Fruit fly (Drosophila melanogaster) whole organism, embryonic: ENCODE results near the gene TbCMF46.

Source experiments
- Adf1 ChIP-seq: fragments of 200-800 bp; sonication (Bioruptor generic); IDR thresholded peaks from 2 replicates; pipeline ENCODE4 v1.3.6; 2022; ENCODE audit warnings: missing biosample characterization, missing genetic modification characterization
- Blimp-1 ChIP-seq: fragments of 200-800 bp; sonication (Bioruptor generic); optimal IDR thresholded peaks from 3 replicates; lab custom pipeline; 2018; ENCODE audit warnings: missing biosample characterization, missing genetic modification characterization, mild to moderate bottlenecking, moderate library complexity, missing genetic modification reagents
- CG10462 ChIP-seq: fragments of 200-800 bp; sonication (Bioruptor generic); optimal IDR thresholded peaks from 2 replicates; lab custom pipeline; 2016; ENCODE audit warnings: missing biosample characterization, missing genetic modification characterization
- CG10565 ChIP-seq: fragments of 200-800 bp; sonication (Bioruptor generic); optimal IDR thresholded peaks from 3 replicates; lab custom pipeline; 2016; ENCODE audit warnings: missing biosample characterization, mild to moderate bottlenecking, missing genetic modification characterization
- CG10979 ChIP-seq: fragments of 200-800 bp; sonication (Bioruptor generic); optimal IDR thresholded peaks from 2 replicates; lab custom pipeline; 2018; ENCODE audit warnings: missing biosample characterization, mild to moderate bottlenecking, missing genetic modification characterization, moderate library complexity
- CG11695 ChIP-seq: fragments of 200-800 bp; sonication (Bioruptor generic); IDR thresholded peaks from 3 replicates; pipeline ENCODE4 v1.3.6; 2022; ENCODE audit warnings: missing biosample characterization, missing genetic modification characterization
- CG12299 ChIP-seq: fragments of 200-800 bp; sonication (Bioruptor generic); optimal IDR thresholded peaks from 2 replicates; lab custom pipeline; 2018; ENCODE audit warnings: missing biosample characterization, mild to moderate bottlenecking, missing genetic modification characterization
- CG13287 ChIP-seq: fragments of 200-800 bp; sonication (Bioruptor generic); IDR thresholded peaks from 2 replicates; pipeline ENCODE4 v1.3.6; 2022; ENCODE audit warnings: missing biosample characterization, missing genetic modification characterization; ENCODE audit not compliant: partially characterized antibody
- CG13894 ChIP-seq: fragments of 200-800 bp; sonication (Bioruptor generic); optimal IDR thresholded peaks from 3 replicates; lab custom pipeline; 2018; ENCODE audit warnings: missing biosample characterization, mild to moderate bottlenecking, missing genetic modification characterization, moderate library complexity
- CG14014 ChIP-seq: fragments of 200-800 bp; sonication (Bioruptor generic); IDR thresholded peaks from 2 replicates; pipeline ENCODE4 v1.3.6; 2022; ENCODE audit warnings: missing biosample characterization, missing genetic modification characterization
- CG1529 ChIP-seq: fragments of 200-800 bp; sonication (Bioruptor generic); optimal IDR thresholded peaks from 3 replicates; lab custom pipeline; 2018; ENCODE audit warnings: missing biosample characterization, missing genetic modification characterization
- CG15514 ChIP-seq: fragments of 200-800 bp; sonication (Bioruptor generic); optimal IDR thresholded peaks from 3 replicates; lab custom pipeline; 2017; ENCODE audit warnings: missing biosample characterization, missing genetic modification characterization, mild to moderate bottlenecking, moderate library complexity, missing genetic modification reagents
- CG16863 ChIP-seq: fragments of 200-800 bp; sonication (Bioruptor generic); optimal IDR thresholded peaks from 3 replicates; lab custom pipeline; 2016; ENCODE audit warnings: missing biosample characterization, missing genetic modification characterization
- CG17328 ChIP-seq: fragments of 200-800 bp; sonication (Bioruptor generic); IDR thresholded peaks from 2 replicates; pipeline ENCODE4 v1.3.6; 2022; ENCODE audit warnings: missing biosample characterization, missing genetic modification characterization
- CG2129 ChIP-seq: fragments of 200-800 bp; sonication (Bioruptor generic); IDR thresholded peaks from 2 replicates; pipeline ENCODE4 v1.3.6; 2022; ENCODE audit warnings: missing biosample characterization, missing genetic modification characterization; ENCODE audit not compliant: partially characterized antibody
- CG3847 ChIP-seq: fragments of 200-800 bp; sonication (Bioruptor generic); IDR thresholded peaks from 2 replicates; pipeline ENCODE4 v1.3.6; 2022; ENCODE audit warnings: missing biosample characterization, missing genetic modification characterization
- CG3995 ChIP-seq: fragments of 200-800 bp; sonication (Bioruptor generic); optimal IDR thresholded peaks from 3 replicates; lab custom pipeline; 2016; ENCODE audit warnings: missing biosample characterization, missing genetic modification characterization
- CG4328 ChIP-seq: fragments of 200-800 bp; sonication (Bioruptor generic); optimal IDR thresholded peaks from 3 replicates; lab custom pipeline; 2017; ENCODE audit warnings: missing biosample characterization, missing genetic modification reagents, missing genetic modification characterization
- CG43689 ChIP-seq: fragments of 200-800 bp; sonication (Bioruptor generic); IDR thresholded peaks from 2 replicates; pipeline ENCODE4 v1.3.6; 2022; ENCODE audit warnings: missing biosample characterization, missing genetic modification characterization
- CG6765 ChIP-seq: fragments of 200-800 bp; sonication (Bioruptor generic); optimal IDR thresholded peaks from 3 replicates; lab custom pipeline; 2017; ENCODE audit warnings: missing biosample characterization, mild to moderate bottlenecking, missing genetic modification characterization
- CG9215 ChIP-seq: fragments of 200-800 bp; sonication (Bioruptor generic); IDR thresholded peaks from 2 replicates; pipeline ENCODE4 v1.3.6; 2022; ENCODE audit warnings: missing biosample characterization, missing genetic modification characterization
- CrebB ChIP-seq: fragments of 200-800 bp; sonication (Bioruptor generic); optimal IDR thresholded peaks from 3 replicates; lab custom pipeline; 2018; ENCODE audit warnings: missing biosample characterization, mild to moderate bottlenecking, missing genetic modification characterization
- HLHmδ ChIP-seq: fragments of 200-800 bp; sonication (Bioruptor generic); optimal IDR thresholded peaks from 2 replicates; lab custom pipeline; 2018; ENCODE audit warnings: missing biosample characterization, mild to moderate bottlenecking, missing genetic modification characterization, moderate library complexity
- Lim3 ChIP-seq: fragments of 200-800 bp; sonication (Bioruptor generic); IDR thresholded peaks from 2 replicates; pipeline ENCODE4 v1.3.6; 2022; ENCODE audit warnings: missing biosample characterization, missing genetic modification characterization
- Med ChIP-seq: fragments of 200-800 bp; sonication (Bioruptor generic); peaks from one replicate; lab custom pipeline; 2016; ENCODE audit warnings: missing biosample characterization, missing genetic modification characterization, mild to moderate bottlenecking, inconsistent platforms, moderate library complexity
- Mes4 ChIP-seq: fragments of 200-800 bp; sonication (Bioruptor generic); optimal IDR thresholded peaks from 2 replicates; lab custom pipeline; 2016; ENCODE audit warnings: missing biosample characterization, missing genetic modification characterization
- Nf-YB ChIP-seq: fragments of 200-800 bp; sonication (Bioruptor generic); optimal IDR thresholded peaks from 3 replicates; lab custom pipeline; 2019; ENCODE audit warnings: missing biosample characterization, mild to moderate bottlenecking, missing genetic modification characterization, moderate library complexity
- Nf-YC ChIP-seq: fragments of 200-800 bp; optimal IDR thresholded peaks from 3 replicates; lab custom pipeline; 2019; ENCODE audit warnings: missing biosample characterization, mild to moderate bottlenecking, missing genetic modification characterization, moderate library complexity
- Rfx ChIP-seq: fragments of 200-800 bp; sonication (Bioruptor generic); IDR thresholded peaks from 2 replicates; pipeline ENCODE4 v1.3.6; 2022; ENCODE audit warnings: missing biosample characterization, missing genetic modification characterization
- Sry-β ChIP-seq: fragments of 200-800 bp; sonication (Bioruptor generic); optimal IDR thresholded peaks from 2 replicates; lab custom pipeline; 2018; ENCODE audit warnings: missing biosample characterization, mild to moderate bottlenecking, missing genetic modification characterization, moderate library complexity
- Stat92E ChIP-seq, 3 experiments: fragments of >200 bp in 2 of 3; fragments of 200-800 bp in 1 of 3; sonication (Bioruptor generic) in 1 of 3; optimal IDR thresholded peaks; 2 replicates each; lab custom pipeline; 2017 to 2019; ENCODE audit warnings: missing biosample characterization in 3 of 3, missing genetic modification characterization in 3 of 3, mild to moderate bottlenecking in 1 of 3, moderate library complexity in 1 of 3
- bbx ChIP-seq: fragments of 200-800 bp; sonication (Bioruptor generic); IDR thresholded peaks from 2 replicates; pipeline ENCODE4 v1.3.6; 2022; ENCODE audit warnings: missing biosample characterization, missing genetic modification characterization; ENCODE audit not compliant: partially characterized antibody
- fd102C ChIP-seq: fragments of 200-800 bp; sonication (Bioruptor generic); optimal IDR thresholded peaks from 2 replicates; lab custom pipeline; 2018; ENCODE audit warnings: missing biosample characterization, mild to moderate bottlenecking, missing genetic modification characterization, moderate library complexity
- grn ChIP-seq: fragments of 200-800 bp; sonication (Bioruptor generic); optimal IDR thresholded peaks from 3 replicates; lab custom pipeline; 2017; ENCODE audit warnings: missing biosample characterization, missing genetic modification characterization
- gro ChIP-seq: fragments of 200-800 bp; sonication (Bioruptor generic); optimal IDR thresholded peaks from 2 replicates; lab custom pipeline; 2016; ENCODE audit warnings: missing biosample characterization, missing genetic modification characterization
- jigr1 ChIP-seq: fragments of 200-800 bp; sonication (Bioruptor generic); IDR thresholded peaks from 3 replicates; pipeline ENCODE4 v1.3.6; 2022; ENCODE audit warnings: missing biosample characterization, missing genetic modification characterization
- kay ChIP-seq: fragments of 200-800 bp; sonication (Bioruptor generic); optimal IDR thresholded peaks from 2 replicates; lab custom pipeline; 2016; ENCODE audit warnings: missing biosample characterization, missing genetic modification characterization
- klu ChIP-seq: fragments of 200-800 bp; sonication (Bioruptor generic); IDR thresholded peaks from 2 replicates; pipeline ENCODE4 v1.3.6; 2022; ENCODE audit warnings: missing biosample characterization, missing genetic modification characterization
- lov ChIP-seq, 2 experiments: fragments of 200-800 bp in 1 of 2; fragments of >200 bp in 1 of 2; sonication (Bioruptor generic) in 1 of 2; IDR thresholded peaks in 1 of 2; optimal IDR thresholded peaks in 1 of 2; 2 replicates in 1 of 2; 3 replicates in 1 of 2; pipeline versions ENCODE4 v1.3.6 to Lab custom; 2017 to 2022; ENCODE audit warnings: missing biosample characterization in 1 of 2, missing genetic modification characterization in 1 of 2
- prd ChIP-seq, 3 experiments: fragments of >200 bp in 2 of 3; fragments of 200-800 bp in 1 of 3; sonication (Bioruptor generic) in 1 of 3; optimal IDR thresholded peaks in 2 of 3; IDR thresholded peaks in 1 of 3; 2 replicates in 2 of 3; 3 replicates in 1 of 3; pipeline versions ENCODE4 v1.3.6 to Lab custom; 2017 to 2022; ENCODE audit warnings: missing biosample characterization in 1 of 3, missing genetic modification characterization in 1 of 3
- psq ChIP-seq: fragments of 200-800 bp; sonication (Bioruptor generic); optimal IDR thresholded peaks from 2 replicates; lab custom pipeline; 2017; ENCODE audit warnings: missing biosample characterization, missing genetic modification characterization
- ranshi ChIP-seq: fragments of 200-800 bp; sonication (Bioruptor generic); IDR thresholded peaks from 2 replicates; pipeline ENCODE4 v1.3.6; 2022; ENCODE audit warnings: missing biosample characterization, missing genetic modification characterization
- rib ChIP-seq: fragments of 200-800 bp; sonication (Bioruptor generic); IDR thresholded peaks from 2 replicates; pipeline ENCODE4 v1.3.6; 2022; ENCODE audit warnings: missing biosample characterization, missing genetic modification characterization
- row ChIP-seq: fragments of 200-800 bp; sonication (Bioruptor generic); IDR thresholded peaks from 3 replicates; pipeline ENCODE4 v1.3.6; 2022; ENCODE audit warnings: missing biosample characterization, missing genetic modification characterization
- salm ChIP-seq: fragments of 200-800 bp; sonication (Bioruptor generic); optimal IDR thresholded peaks from 2 replicates; lab custom pipeline; 2018; ENCODE audit warnings: missing biosample characterization, mild to moderate bottlenecking, missing genetic modification characterization
- tio ChIP-seq: fragments of 200-800 bp; sonication (Bioruptor generic); optimal IDR thresholded peaks from 2 replicates; lab custom pipeline; 2017; ENCODE audit warnings: missing biosample characterization, missing genetic modification characterization, inconsistent platforms
- tup ChIP-seq: fragments of 200-800 bp; sonication (Bioruptor generic); optimal IDR thresholded peaks from 2 replicates; lab custom pipeline; 2016; ENCODE audit warnings: missing biosample characterization, mild to moderate bottlenecking, missing genetic modification characterization, moderate library complexity
- vvl ChIP-seq: fragments of 200-800 bp; sonication (Bioruptor generic); IDR thresholded peaks from 2 replicates; pipeline ENCODE4 v1.3.6; 2022; ENCODE audit warnings: missing biosample characterization, missing genetic modification characterization
- wor ChIP-seq: fragments of 200-800 bp; sonication (Bioruptor generic); IDR thresholded peaks from 2 replicates; pipeline ENCODE4 v1.3.6; 2022; ENCODE audit warnings: missing biosample characterization, missing genetic modification characterization

The TbCMF46 gene

DNA sequence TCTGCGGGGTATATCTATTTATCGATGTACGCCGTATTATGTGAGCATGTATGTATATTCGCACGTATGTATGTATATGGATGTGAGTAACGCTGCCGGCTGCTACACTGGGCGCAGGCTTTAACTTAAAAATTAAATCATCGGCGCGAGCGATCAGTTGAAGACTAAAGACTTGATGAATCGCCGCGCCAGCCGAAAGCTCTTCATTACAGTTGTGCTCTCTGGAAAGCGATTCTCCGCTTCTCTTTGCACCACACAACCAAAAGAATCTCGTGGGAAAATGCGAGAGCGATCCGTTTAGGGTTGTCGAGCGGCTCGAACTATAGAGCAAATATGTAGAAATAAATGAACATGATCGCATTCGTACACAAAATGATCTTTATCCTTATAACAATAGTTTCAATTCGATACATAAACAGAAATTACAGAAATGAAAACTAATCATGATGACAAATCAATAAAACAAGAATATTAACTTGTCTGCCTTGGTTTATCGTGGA is 16.1 kb downstream of the TbCMF46 start, which contains the start of gene CG13124:
Gene CG13124, minus strand, starts transcription at position 166 of the 500 bp plus-strand sequence.
- no peak for TF ChIP-seq Blimp-1 (GFP tag; lab: Kevin White, UChicago)
- peak; percentile 54 for TF ChIP-seq CG6765 (GFP tag; lab: Kevin White, UChicago)
- TF ChIP-seq CG15514 (GFP tag; lab: Kevin White, UChicago), result peak; percentile 43
- peak; percentile 44 for TF ChIP-seq CG13287 (GFP tag; lab: Robert Waterston, UW)
- no peak for TF ChIP-seq wor (GFP tag; lab: Robert Waterston, UW)
- TF ChIP-seq CG12299 (tag; lab: Kevin White, UChicago), result peak; percentile 8
- no peak for TF ChIP-seq CG2129 (GFP tag; lab: Robert Waterston, UW)
- TF ChIP-seq Sry-β, result no peak
- no peak for TF ChIP-seq Nf-YB (GFP tag; lab: Kevin White, UChicago)
- TF ChIP-seq klu (GFP tag; lab: Robert Waterston, UW), result no peak
- peak; percentile 44 for TF ChIP-seq CrebB (tag; lab: Kevin White, UChicago)
- TF ChIP-seq Nf-YC (tag; lab: Kevin White, UChicago), result peak; percentile 10
- peak; percentile 74 for TF ChIP-seq Rfx
- no peak for TF ChIP-seq Lim3 (GFP tag; lab: Robert Waterston, UW)
- no peak for TF ChIP-seq tup (GFP tag; lab: Kevin White, UChicago)
- TF ChIP-seq psq, result no peak
- no peak for TF ChIP-seq Stat92E (GFP tag; optimal IDR thresholded peaks at IDR 0.05; lab: Kevin White, UChicago)
- no peak; the same call in none of the 2 replicates for TF ChIP-seq vvl
- peak; percentile 23; the same call in 1 of the 3 replicates for TF ChIP-seq CG11695 (GFP tag; lab: Robert Waterston, UW)
- TF ChIP-seq CG10565 (GFP tag; lab: Kevin White, UChicago), result no peak
- peak; percentile 22 for TF ChIP-seq CG3995 (GFP tag; lab: Kevin White, UChicago)
- TF ChIP-seq lov (optimal IDR thresholded peaks at IDR 0.05; lab: Kevin White, UChicago), result no peak
- no peak for TF ChIP-seq lov (GFP tag; IDR thresholded peaks at IDR 0.05; lab: Robert Waterston, UW)
- TF ChIP-seq prd (optimal IDR thresholded peaks at IDR 0.05; lab: Kevin White, UChicago), result no peak
- no peak for TF ChIP-seq prd (GFP tag; IDR thresholded peaks at IDR 0.05; lab: Robert Waterston, UW)
- TF ChIP-seq row (GFP tag; lab: Robert Waterston, UW), result peak; percentile 70
- peak; percentile 38; the same call in 1 of the 2 replicates for TF ChIP-seq CG17328 (GFP tag; lab: Robert Waterston, UW)
- TF ChIP-seq CG9215, result no peak
- TF ChIP-seq gro, result no peak
- no peak for TF ChIP-seq CG43689 (GFP tag; lab: Robert Waterston, UW)
- TF ChIP-seq Mes4 (GFP tag; lab: Kevin White, UChicago), result no peak
- TF ChIP-seq kay (GFP tag; lab: Kevin White, UChicago), result peak; percentile 43
- peak; percentile 50 for TF ChIP-seq CG13894 (tag; lab: Kevin White, UChicago)
- no peak for TF ChIP-seq tio (GFP tag; lab: Kevin White, UChicago)
- no peak for TF ChIP-seq fd102C
- TF ChIP-seq HLHmδ (GFP tag; lab: Kevin White, UChicago), result no peak
- no peak for TF ChIP-seq bbx (GFP tag; lab: Robert Waterston, UW)
- peak; percentile 56; the same call in 1 of the 2 replicates for TF ChIP-seq rib
- TF ChIP-seq CG1529 (GFP tag; lab: Kevin White, UChicago), result no peak
- TF ChIP-seq CG16863 (GFP tag; lab: Kevin White, UChicago), result no peak
- TF ChIP-seq CG14014 (GFP tag; lab: Robert Waterston, UW), result peak; percentile 24; the same call in 1 of the 2 replicates
- no peak for TF ChIP-seq CG10462 (GFP tag; lab: Kevin White, UChicago)
- TF ChIP-seq grn (GFP tag; lab: Kevin White, UChicago), result no peak
- TF ChIP-seq CG4328, result no peak
- TF ChIP-seq CG10979 (tag; lab: Kevin White, UChicago), result no peak
- TF ChIP-seq salm (tag; lab: Kevin White, UChicago), result peak; percentile 16
- TF ChIP-seq Adf1, result peak; percentile 42; the same call in 1 of the 2 replicates
- TF ChIP-seq CG3847, result 0 out of 2 replicates have a peak, but pooled peaks have one; percentile 7
- TF ChIP-seq ranshi (GFP tag; lab: Robert Waterston, UW), result no peak
- peak; percentile 34 for TF ChIP-seq Med
- no peak for TF ChIP-seq jigr1 (GFP tag; lab: Robert Waterston, UW)
